Fruit fly (Drosophila melanogaster): ENCODE measurements around the gene CG1486.
A peak's percentile ranks its signal among the peaks of the same experiment; 100 is the strongest.

The CG1486 gene

dm6 chrX:21319202-21319772, 4.6 kb upstream of the CG1486 start, which contains the start of the genes SLIRP1 and anox (continued):
- TF ChIP-seq CG8290 (GFP tag; optimal IDR thresholded peaks at IDR 0.05), result peak; percentile 34
- TF ChIP-seq CG8290 (tag; optimal IDR thresholded peaks at IDR 0.05), result peak; percentile 36 to 59
- peak; percentile 72 for TF ChIP-seq CG6765 (GFP tag; optimal IDR thresholded peaks at IDR 0.05)
- peak; percentile 92 for TF ChIP-seq Sox100B (GFP tag; optimal IDR thresholded peaks at IDR 0.05)
- TF ChIP-seq CG8359 (GFP tag; optimal IDR thresholded peaks at IDR 0.05; ENCODE audit: borderline replicate concordance), result peak; percentile 66
- peak; percentile 82 for TF ChIP-seq CG12942 (GFP tag; optimal IDR thresholded peaks at IDR 0.05)
- TF ChIP-seq ash1 (GFP tag; optimal IDR thresholded peaks at IDR 0.05), result no peak
- peak; percentile 92 for TF ChIP-seq CG8924 (tag; optimal IDR thresholded peaks at IDR 0.05)
- no peak for TF ChIP-seq Optix (GFP tag; IDR thresholded peaks at IDR 0.05)
- TF ChIP-seq CG10959 (GFP tag; IDR thresholded peaks at IDR 0.05), result no peak
- TF ChIP-seq dimm (GFP tag; IDR thresholded peaks at IDR 0.05), result peak; percentile 38; the same call in 1 of the 2 replicates
- no peak for TF ChIP-seq CG6175 (GFP tag; IDR thresholded peaks at IDR 0.05)
- TF ChIP-seq CG12769 (tag; optimal IDR thresholded peaks at IDR 0.05), result peak; percentile 83
- TF ChIP-seq crc (GFP tag; optimal IDR thresholded peaks at IDR 0.05), result peak; percentile 40
- peak; percentile 89 for TF ChIP-seq CG11695 (GFP tag; IDR thresholded peaks at IDR 0.05)
- peak; percentile 90 for TF ChIP-seq dmrt99B (tag; optimal IDR thresholded peaks at IDR 0.05)
- TF ChIP-seq CG3163 (GFP tag; optimal IDR thresholded peaks at IDR 0.05), result peak; percentile 39
- TF ChIP-seq kah (GFP tag; optimal IDR thresholded peaks at IDR 0.05), result peak; percentile 3
- TF ChIP-seq CG4424 (GFP tag; optimal IDR thresholded peaks at IDR 0.05), result peak; percentile 89
- TF ChIP-seq sim (GFP tag; IDR thresholded peaks at IDR 0.05), result no peak
- TF ChIP-seq Ada2b (GFP tag; IDR thresholded peaks at IDR 0.05), result peak; percentile 62
- TF ChIP-seq CG8944 (GFP tag; optimal IDR thresholded peaks at IDR 0.05), result peak; percentile 60
- TF ChIP-seq fru (optimal IDR thresholded peaks at IDR 0.05), result no peak
- peak; percentile 85 for TF ChIP-seq CG32532 (GFP tag; IDR thresholded peaks at IDR 0.05)
- TF ChIP-seq Scr (GFP tag; IDR thresholded peaks at IDR 0.05; ENCODE audit: partially characterized antibody), result no peak
- TF ChIP-seq CG4328 (GFP tag; optimal IDR thresholded peaks at IDR 0.05), result peak; percentile 60
- TF ChIP-seq NK7.1 (GFP tag; optimal IDR thresholded peaks at IDR 0.05), result peak; percentile 50
- TF ChIP-seq CG3407 (GFP tag; optimal IDR thresholded peaks at IDR 0.05), result peak; percentile 73
- TF ChIP-seq tup (GFP tag; optimal IDR thresholded peaks at IDR 0.05), result no peak
- TF ChIP-seq CG17361 (GFP tag; IDR thresholded peaks at IDR 0.05), result peak; percentile 95
- no peak for TF ChIP-seq corto (GFP tag; optimal IDR thresholded peaks at IDR 0.05)
- TF ChIP-seq CG10147 (GFP tag; optimal IDR thresholded peaks at IDR 0.05), result peak; percentile 92
- TF ChIP-seq Hr39 (optimal IDR thresholded peaks at IDR 0.05), result no peak
- peak; percentile 98 for TF ChIP-seq bigmax (GFP tag; optimal IDR thresholded peaks at IDR 0.05)
- TF ChIP-seq shn (GFP tag; optimal IDR thresholded peaks at IDR 0.05), result peak; percentile 84
- peak; percentile 89 for TF ChIP-seq CG10979 (tag; optimal IDR thresholded peaks at IDR 0.05)
- TF ChIP-seq twi (tag; optimal IDR thresholded peaks at IDR 0.05), result peak; percentile 78
- TF ChIP-seq CG15073 (GFP tag; optimal IDR thresholded peaks at IDR 0.05), result peak; percentile 7
- peak; percentile 61; the same call in 1 of the 2 replicates for TF ChIP-seq CG5953 (GFP tag; IDR thresholded peaks at IDR 0.05)
- TF ChIP-seq crp (GFP tag; optimal IDR thresholded peaks at IDR 0.05), result peak in 1 of 2 experiments; percentile 43
- peak; percentile 78 for TF ChIP-seq Aef1 (GFP tag; IDR thresholded peaks at IDR 0.05)
- peak; percentile 79 for TF ChIP-seq CG13624 (GFP tag; optimal IDR thresholded peaks at IDR 0.05)
- TF ChIP-seq abd-A (tag; optimal IDR thresholded peaks at IDR 0.05), result no peak
- peak; percentile 64 for TF ChIP-seq Dp (GFP tag; optimal IDR thresholded peaks at IDR 0.05)
- no peak for TF ChIP-seq sd (tag; optimal IDR thresholded peaks at IDR 0.05)
- TF ChIP-seq CG9215 (GFP tag; IDR thresholded peaks at IDR 0.05), result peak; percentile 77
- TF ChIP-seq CoRest (tag; optimal IDR thresholded peaks at IDR 0.05), result peak; percentile 96
- peak; percentile 49; the same call in 1 of the 2 replicates for TF ChIP-seq CG8765 (GFP tag; IDR thresholded peaks at IDR 0.05)
- peak; percentile 36 for TF ChIP-seq lbe (GFP tag; optimal IDR thresholded peaks at IDR 0.05)
- no peak for TF ChIP-seq Tbp (GFP tag; optimal IDR thresholded peaks at IDR 0.05)
- no peak for TF ChIP-seq zen2 (GFP tag; IDR thresholded peaks at IDR 0.05; ENCODE audit: partially characterized antibody)
